Worm (Caenorhabditis elegans) whole organism, young adult: ENCODE measurements around the gene Y55D5A.3.

ENCODE experiments used
- F23B12.7 ChIP-seq: sonication (generic microtip); optimal IDR thresholded peaks from 2 replicates; lab custom pipeline; 2017; ENCODE audit warnings: missing genetic modification characterization, mild to moderate bottlenecking, missing compliant biosample characterization, antibody characterized with exemption, moderate library complexity; ENCODE audit not compliant: insufficient read depth
- K11D2.4 ChIP-seq: fragments of 200-800 bp; sonication (Bioruptor generic); IDR thresholded peaks from 2 replicates; pipeline ENCODE4 v1.3.6; 2022; ENCODE audit warnings: missing genetic modification reagents, missing genetic modification characterization, missing compliant biosample characterization
- ZK185.1 ChIP-seq: sonication (generic microtip); optimal IDR thresholded peaks from 2 replicates; lab custom pipeline; 2016; ENCODE audit warnings: mild to moderate bottlenecking, missing genetic modification characterization, missing compliant biosample characterization; ENCODE audit not compliant: poor library complexity, severe bottlenecking
- mxl-1 ChIP-seq: sonication (generic microtip); optimal IDR thresholded peaks from 2 replicates; lab custom pipeline; 2016; ENCODE audit warnings: missing genetic modification characterization, missing compliant biosample characterization

DNA sequence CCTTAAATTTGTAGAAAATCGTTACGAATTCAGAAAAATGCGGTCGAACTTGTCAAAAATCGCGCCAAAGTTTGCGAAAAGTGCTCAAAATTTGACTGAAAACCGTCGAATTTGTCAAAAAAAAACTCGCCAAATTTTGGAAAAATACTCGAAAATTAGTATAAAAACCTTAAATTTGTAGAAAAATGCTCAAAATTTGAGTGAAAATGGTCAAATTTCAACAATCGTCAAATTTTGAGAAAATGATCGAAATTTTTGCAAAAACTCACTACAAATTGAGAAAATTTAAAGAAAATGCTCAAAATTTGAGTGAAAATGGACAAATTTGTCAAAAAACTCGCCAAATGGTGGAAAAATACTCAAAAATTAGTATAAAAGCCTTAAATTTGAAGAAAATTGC is 23.2 kb downstream of the Y55D5A.3 start:
- TF ChIP-seq mxl-1 (tag; lab: Kevin White, UChicago) (no peak), F23B12.7 (tag; lab: Kevin White, UChicago) (no peak), K11D2.4 (no peak), ZK185.1 (tag; lab: Kevin White, UChicago) (no peak)
